Worm (Caenorhabditis elegans): Measurements from ENCODE around the gene dpy-9.

- no peak for TF ChIP-seq pbrm-1 (GFP tag; IDR thresholded peaks at IDR 0.05)
- no peak for TF ChIP-seq lin-35 (GFP tag; optimal IDR thresholded peaks at IDR 0.05)
- no peak for TF ChIP-seq repo-1 (tag; optimal IDR thresholded peaks at IDR 0.05)
- no peak for TF ChIP-seq nhr-179 (tag; optimal IDR thresholded peaks at IDR 0.05)
- TF ChIP-seq ceh-79 (tag; optimal IDR thresholded peaks at IDR 0.05), result no peak
- TF ChIP-seq snpc-4 (GFP tag; optimal IDR thresholded peaks at IDR 0.05), result no peak
- TF ChIP-seq snpc-4 (tag; optimal IDR thresholded peaks at IDR 0.05), result no peak
- TF ChIP-seq F23B12.7 (tag; optimal IDR thresholded peaks at IDR 0.05; ENCODE audit: insufficient read depth), result no peak
These were observed 11.5 kb downstream of the dpy-9 start for ce11 chrIV:247494-247893.

Measured in whole organism, young adult.